Worm (Caenorhabditis elegans): ENCODE measurements around the gene fbxb-43.
"Not testable (repeated sequence)": the region's sequence is repeated elsewhere in the genome, so short reads cannot be mapped to it uniquely, and the experiment has no call there.

fbxb-43 gene

ce11 chrII:1538589-1538988, 2.6 kb downstream of the fbxb-43 start, which contains the start of gene fbxb-44:
TSS of gene fbxb-44 (plus strand) at chrII:1538889.
- TF ChIP-seq scrt-1 (GFP tag; IDR thresholded peaks at IDR 0.05) = no peak

DNA sequence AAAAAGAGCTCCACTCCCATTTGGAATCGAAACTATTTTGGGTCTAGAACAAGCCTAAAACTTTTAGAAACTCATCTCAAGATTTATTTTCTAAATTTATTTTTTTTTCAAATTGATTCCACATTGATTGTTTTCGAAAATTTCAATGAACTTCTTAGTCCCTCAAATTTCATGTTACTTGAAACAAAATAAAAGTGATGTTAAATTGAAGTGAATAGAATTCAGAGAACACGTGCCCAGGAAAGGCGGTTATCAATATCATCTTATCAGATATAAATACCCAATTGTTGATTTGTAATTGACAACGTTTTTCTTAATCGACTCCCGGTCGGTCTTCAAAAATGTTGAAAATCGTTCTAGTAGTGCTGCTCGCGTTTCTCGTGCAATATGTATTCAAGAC, 4.6 kb downstream of the fbxb-43 start, which contains the start of gene poml-4:
Gene poml-4, plus strand, starts transcription at position 301 of the 400 bp plus-strand sequence.
- TF ChIP-seq hmbx-1, aly-1, B0310.2 (tag; optimal IDR thresholded peaks at IDR 0.05): not testable (repeated sequence)

ce11 chrII:1543182-1543581, 7.2 kb downstream of the fbxb-43 start, which contains the start of gene K05F6.4:
TSS of gene K05F6.4 (plus strand) at chrII:1543482.
- TF ChIP-seq hnd-1 (tag; optimal IDR thresholded peaks at IDR 0.05); tra-4 (tag; optimal IDR thresholded peaks at IDR 0.05); tbx-11 (GFP tag; IDR thresholded peaks at IDR 0.05): not testable (repeated sequence)

ce11 chrII:1545625-1546024, 9.6 kb downstream of the fbxb-43 start, which contains the start of gene K05F6.12:
TSS of gene K05F6.12 (plus strand) at chrII:1545925.
- TF ChIP-seq B0310.2 (tag; optimal IDR thresholded peaks at IDR 0.05) (no peak), tbx-11 (GFP tag; IDR thresholded peaks at IDR 0.05) (no peak), tra-4 (tag; optimal IDR thresholded peaks at IDR 0.05) (no peak), sea-1 (GFP tag; conservative IDR thresholded peaks at IDR 0.05) (no peak), pes-1 (GFP tag; IDR thresholded peaks at IDR 0.05) (no peak), hmg-4 (GFP tag; optimal IDR thresholded peaks at IDR 0.05) (no peak), ceh-36 (tag; optimal IDR thresholded peaks at IDR 0.05) (no peak), scrt-1 (GFP tag; IDR thresholded peaks at IDR 0.05) (no peak), hmbx-1 (tag; optimal IDR thresholded peaks at IDR 0.05) (no peak), aly-1 (tag; optimal IDR thresholded peaks at IDR 0.05) (no peak), hnd-1 (tag; optimal IDR thresholded peaks at IDR 0.05) (no peak), flt-1 (GFP tag; IDR thresholded peaks at IDR 0.05) (no peak), ets-7 (tag; optimal IDR thresholded peaks at IDR 0.05) (no peak), ceh-13 (GFP tag; optimal IDR thresholded peaks at IDR 0.05) (no peak), tbx-37 (GFP tag; conservative IDR thresholded peaks at IDR 0.05) (no peak), F13C5.2 (tag; optimal IDR thresholded peaks at IDR 0.05) (no peak)

DNA sequence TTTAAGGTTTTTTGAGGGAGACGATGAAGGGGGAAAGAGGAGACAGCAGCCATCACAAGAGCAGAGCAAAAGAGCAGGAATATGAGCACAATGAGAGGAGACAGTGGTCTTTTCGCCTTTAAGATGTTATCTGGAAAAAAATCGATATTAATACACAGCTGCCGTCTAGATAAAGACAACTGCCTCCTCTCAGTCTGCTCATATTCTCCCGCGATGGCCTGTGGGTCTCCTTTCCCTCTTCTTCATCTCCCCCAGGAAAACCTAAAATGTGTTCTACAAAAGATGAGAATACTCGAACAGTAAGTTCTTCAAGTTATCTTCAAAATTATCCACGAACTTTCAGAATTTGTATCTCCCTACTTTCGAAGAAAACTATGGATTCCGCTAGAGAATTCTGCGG, 14.5 kb downstream of the fbxb-43 start, which contains the start of the genes fbxb-52 and fbxb-51:
Gene fbxb-52, minus strand, starts transcription at position 101 of the 400 bp plus-strand sequence.
Gene fbxb-51, plus strand, starts transcription at position 212 of the 400 bp plus-strand sequence.
- TF ChIP-seq B0310.2 (tag; optimal IDR thresholded peaks at IDR 0.05) (no peak), flt-1 (GFP tag; IDR thresholded peaks at IDR 0.05) (no peak), tra-4 (tag; optimal IDR thresholded peaks at IDR 0.05) (no peak), hmbx-1 (tag; optimal IDR thresholded peaks at IDR 0.05) (no peak), hnd-1 (tag; optimal IDR thresholded peaks at IDR 0.05) (no peak), ceh-36 (tag; optimal IDR thresholded peaks at IDR 0.05) (no peak), tbx-37 (GFP tag; conservative IDR thresholded peaks at IDR 0.05) (no peak), F13C5.2 (tag; optimal IDR thresholded peaks at IDR 0.05) (no peak)

ce11 chrII:1556217-1556616, 20.2 kb downstream of the fbxb-43 start, which contains the start of the genes fbxb-54 and fbxb-50:
TSS of gene fbxb-54 (minus strand) at chrII:1556317.
TSS of gene fbxb-50 (plus strand) at chrII:1556443.
- not testable (repeated sequence) for TF ChIP-seq pes-1 (GFP tag; IDR thresholded peaks at IDR 0.05); hmg-4 (GFP tag; optimal IDR thresholded peaks at IDR 0.05); tra-4 (tag; optimal IDR thresholded peaks at IDR 0.05)

DNA sequence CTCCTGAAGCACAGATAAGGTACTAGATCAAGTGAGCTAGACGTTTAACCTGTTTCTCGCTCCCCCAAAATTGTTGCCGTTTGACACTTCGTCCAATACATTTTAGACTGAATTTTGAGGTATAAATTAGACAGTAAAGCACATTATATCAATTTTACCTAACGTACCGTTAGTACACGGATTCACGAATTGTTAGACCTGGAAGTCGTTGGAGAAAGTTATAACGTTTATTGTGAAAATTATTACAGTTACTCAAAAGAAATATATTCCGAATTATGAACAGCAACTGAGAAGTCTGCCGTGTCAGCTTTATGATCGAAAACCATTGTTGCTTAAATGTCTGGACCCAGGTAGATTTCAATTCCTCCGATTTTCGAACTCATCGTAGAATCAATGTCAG, 24.8 kb downstream of the fbxb-43 start:
- TF ChIP-seq sea-1 (GFP tag; conservative IDR thresholded peaks at IDR 0.05) (no peak), ama-1 (optimal IDR thresholded peaks at IDR 0.05) (no peak), aly-1 (tag; optimal IDR thresholded peaks at IDR 0.05) (no peak), hmbx-1 (tag; optimal IDR thresholded peaks at IDR 0.05) (no peak), ets-7 (tag; optimal IDR thresholded peaks at IDR 0.05) (no peak), ceh-36 (tag; optimal IDR thresholded peaks at IDR 0.05) (no peak), flt-1 (GFP tag; IDR thresholded peaks at IDR 0.05) (no peak), hnd-1 (tag; optimal IDR thresholded peaks at IDR 0.05) (no peak), ceh-13 (GFP tag; optimal IDR thresholded peaks at IDR 0.05) (no peak)

ce11 chrII:1561863-1562262, 25.8 kb downstream of the fbxb-43 start, which contains the start of gene K05F6.14:
TSS of gene K05F6.14 (plus strand) at chrII:1562163.
- TF ChIP-seq ets-7 (tag; optimal IDR thresholded peaks at IDR 0.05) = no peak
- no peak for TF ChIP-seq hmbx-1 (tag; optimal IDR thresholded peaks at IDR 0.05)
- TF ChIP-seq ceh-13 (GFP tag; optimal IDR thresholded peaks at IDR 0.05) = no peak
- no peak for TF ChIP-seq flt-1 (GFP tag; IDR thresholded peaks at IDR 0.05)
- TF ChIP-seq scrt-1 (GFP tag; IDR thresholded peaks at IDR 0.05) = no peak
- no peak for TF ChIP-seq pes-1 (GFP tag; IDR thresholded peaks at IDR 0.05)
- no peak for TF ChIP-seq hnd-1 (tag; optimal IDR thresholded peaks at IDR 0.05)
- no peak for TF ChIP-seq tbx-37 (GFP tag; conservative IDR thresholded peaks at IDR 0.05)
- no peak for TF ChIP-seq F13C5.2 (tag; optimal IDR thresholded peaks at IDR 0.05)
- no peak for TF ChIP-seq tbx-11 (GFP tag; IDR thresholded peaks at IDR 0.05)
- TF ChIP-seq B0310.2 (tag; optimal IDR thresholded peaks at IDR 0.05) = no peak
- no peak for TF ChIP-seq ceh-36 (tag; optimal IDR thresholded peaks at IDR 0.05)
- TF ChIP-seq aly-1 (tag; optimal IDR thresholded peaks at IDR 0.05) = no peak
- TF ChIP-seq hmg-4 (GFP tag; optimal IDR thresholded peaks at IDR 0.05) = no peak
- TF ChIP-seq ama-1 (optimal IDR thresholded peaks at IDR 0.05) = no peak
- TF ChIP-seq sea-1 (GFP tag; conservative IDR thresholded peaks at IDR 0.05) = no peak
- no peak for TF ChIP-seq tra-4 (tag; optimal IDR thresholded peaks at IDR 0.05)

- TF ChIP-seq hmg-4 (GFP tag; optimal IDR thresholded peaks at IDR 0.05) (no peak), tra-4 (tag; optimal IDR thresholded peaks at IDR 0.05) (no peak), sea-1 (GFP tag; conservative IDR thresholded peaks at IDR 0.05) (no peak), B0310.2 (tag; optimal IDR thresholded peaks at IDR 0.05) (no peak), ama-1 (optimal IDR thresholded peaks at IDR 0.05) (no peak), tbx-37 (GFP tag; conservative IDR thresholded peaks at IDR 0.05) (no peak), hmbx-1 (tag; optimal IDR thresholded peaks at IDR 0.05) (no peak), hnd-1 (tag; optimal IDR thresholded peaks at IDR 0.05) (no peak), ceh-36 (tag; optimal IDR thresholded peaks at IDR 0.05) (no peak), scrt-1 (GFP tag; IDR thresholded peaks at IDR 0.05) (no peak), tbx-11 (GFP tag; IDR thresholded peaks at IDR 0.05) (no peak), ets-7 (tag; optimal IDR thresholded peaks at IDR 0.05) (no peak), F13C5.2 (tag; optimal IDR thresholded peaks at IDR 0.05) (no peak), pes-1 (GFP tag; IDR thresholded peaks at IDR 0.05) (no peak)
Observed at ce11 chrII:1567646-1568045, 31.6 kb downstream of the fbxb-43 start, which contains the start of gene K05F6.8. TSS of gene K05F6.8 (minus strand) at chrII:1567746.
